Worm (Caenorhabditis elegans): ENCODE results near the gene F26F4.9.

Gene F26F4.9

DNA sequence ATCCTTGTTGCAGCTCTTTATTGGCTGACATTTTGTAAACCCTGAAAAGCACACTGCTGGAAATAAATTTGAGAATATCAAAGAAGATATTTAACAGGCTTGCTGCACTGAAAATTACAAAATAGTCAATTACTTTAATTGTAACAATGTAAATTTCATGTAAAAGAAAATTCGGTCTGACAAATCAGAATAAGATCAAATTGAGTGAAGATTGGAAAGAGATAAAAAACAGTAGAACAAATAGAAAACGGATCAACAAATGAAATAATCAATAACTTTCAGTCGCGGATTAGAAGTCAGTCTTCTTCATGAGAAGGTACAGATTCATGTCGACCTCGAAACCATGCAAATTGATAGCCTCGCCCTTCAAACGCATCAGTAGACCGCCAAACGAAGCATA lies 4.8 kb upstream of the F26F4.9 start, which contains the start of gene rars-1:
rars-1 (minus strand) TSS at position 101 of the 400 bp plus-strand sequence.
- no peak for TF ChIP-seq nhr-77 (tag; optimal IDR thresholded peaks at IDR 0.05)

DNA sequence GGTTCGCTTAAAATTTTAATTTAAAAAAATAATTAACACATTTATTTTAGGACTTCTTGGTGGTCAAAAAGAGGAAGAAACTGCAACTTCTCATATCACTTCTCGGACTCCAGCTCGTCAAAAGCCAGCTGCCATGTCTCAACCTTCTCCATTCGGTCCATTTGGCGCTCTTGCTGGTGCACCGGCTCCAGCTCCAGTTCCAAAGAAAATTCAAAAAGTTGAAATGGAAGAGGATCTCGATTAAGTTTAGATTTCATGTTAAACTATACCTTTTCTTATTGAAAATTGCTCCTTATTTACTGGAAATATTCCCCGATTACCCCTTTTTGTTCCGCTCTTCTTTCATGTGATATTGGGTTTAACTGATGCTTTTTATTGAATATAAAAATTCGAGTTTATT lies 1.4 kb upstream of the F26F4.9 start:
- TF ChIP-seq sma-3 (GFP tag; optimal IDR thresholded peaks at IDR 0.05) (no peak), ztf-1 (GFP tag; conservative IDR thresholded peaks at IDR 0.05) (no peak), sem-4 (tag; optimal IDR thresholded peaks at IDR 0.05) (no peak), ZK546.5 (tag; optimal IDR thresholded peaks at IDR 0.05) (no peak), ceh-16 (tag; optimal IDR thresholded peaks at IDR 0.05) (no peak), snpc-4 (tag; optimal IDR thresholded peaks at IDR 0.05) (no peak), unc-62 (GFP tag; optimal IDR thresholded peaks at IDR 0.05) (no peak), nhr-11 (tag; optimal IDR thresholded peaks at IDR 0.05) (no peak), Y55F3AM.14 (GFP tag; optimal IDR thresholded peaks at IDR 0.05) (no peak), nhr-23 (tag; optimal IDR thresholded peaks at IDR 0.05) (no peak), nhr-129 (tag; optimal IDR thresholded peaks at IDR 0.05) (no peak), dmd-4 (tag; optimal IDR thresholded peaks at IDR 0.05) (no peak), R02D3.7 (tag; optimal IDR thresholded peaks at IDR 0.05) (no peak), egl-27 (tag; optimal IDR thresholded peaks at IDR 0.05) (no peak), nhr-77 (tag; optimal IDR thresholded peaks at IDR 0.05) (no peak), nhr-25 (tag; optimal IDR thresholded peaks at IDR 0.05) (no peak)

DNA sequence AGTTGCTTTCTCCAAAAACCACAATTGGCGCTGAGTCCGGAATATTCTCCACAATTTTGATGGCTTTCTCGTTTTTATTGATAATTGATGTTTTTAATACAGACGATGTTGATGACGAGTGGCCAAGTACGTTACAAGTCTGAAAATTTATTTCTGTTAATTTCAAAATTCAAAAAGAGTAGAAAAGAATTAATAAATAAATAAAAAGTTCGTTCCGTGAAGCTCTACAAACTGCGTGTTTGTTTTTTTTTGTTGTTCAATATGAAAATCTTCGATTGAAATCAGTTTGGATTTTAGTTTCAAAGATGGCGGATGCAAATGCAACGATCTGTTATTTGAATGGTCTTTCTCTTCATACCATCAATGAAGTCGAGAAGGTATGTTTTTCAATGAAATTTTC lies 1.4 kb downstream of the F26F4.9 start, which contains the start of gene F26F4.2:
F26F4.2 (plus strand) TSS at position 301 of the 400 bp plus-strand sequence.
- TF ChIP-seq lin-39 (tag; optimal IDR thresholded peaks at IDR 0.05) (no peak), ztf-11 (tag; optimal IDR thresholded peaks at IDR 0.05) (no peak), skn-1 (tag; optimal IDR thresholded peaks at IDR 0.05) (no peak), nhr-21 (tag; optimal IDR thresholded peaks at IDR 0.05) (no peak), alr-1 (tag; optimal IDR thresholded peaks at IDR 0.05) (no peak), mab-5 (tag; optimal IDR thresholded peaks at IDR 0.05) (no peak), nhr-12 (tag; optimal IDR thresholded peaks at IDR 0.05) (no peak), ceh-16 (tag; optimal IDR thresholded peaks at IDR 0.05) (no peak)

DNA sequence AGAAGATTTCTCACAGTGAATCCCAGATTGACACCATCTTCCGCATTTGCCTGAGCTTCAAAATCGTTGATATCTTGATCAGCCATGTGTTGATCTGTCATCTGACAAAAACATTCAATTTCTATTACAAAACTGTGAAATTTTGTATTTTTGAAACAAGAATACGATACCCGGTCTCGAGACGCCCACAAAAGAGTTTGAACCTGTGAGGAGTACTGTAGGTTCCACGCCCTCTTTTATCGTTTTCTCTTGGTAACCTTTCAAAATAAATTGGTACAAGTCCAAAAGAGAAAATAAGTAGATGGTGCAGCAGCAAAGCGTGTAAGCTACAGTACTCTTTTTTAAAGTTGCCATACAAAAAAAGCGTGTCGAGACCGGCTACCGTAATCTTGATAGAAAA lies 2.4 kb downstream of the F26F4.9 start, which contains the start of gene F26F4.12:
F26F4.12 (minus strand) TSS at position 101 of the 400 bp plus-strand sequence.
- TF ChIP-seq ceh-16 (tag; optimal IDR thresholded peaks at IDR 0.05) (no peak), unc-55 (GFP tag; optimal IDR thresholded peaks at IDR 0.05) (no peak), nhr-10 (tag; optimal IDR thresholded peaks at IDR 0.05) (no peak)

DNA sequence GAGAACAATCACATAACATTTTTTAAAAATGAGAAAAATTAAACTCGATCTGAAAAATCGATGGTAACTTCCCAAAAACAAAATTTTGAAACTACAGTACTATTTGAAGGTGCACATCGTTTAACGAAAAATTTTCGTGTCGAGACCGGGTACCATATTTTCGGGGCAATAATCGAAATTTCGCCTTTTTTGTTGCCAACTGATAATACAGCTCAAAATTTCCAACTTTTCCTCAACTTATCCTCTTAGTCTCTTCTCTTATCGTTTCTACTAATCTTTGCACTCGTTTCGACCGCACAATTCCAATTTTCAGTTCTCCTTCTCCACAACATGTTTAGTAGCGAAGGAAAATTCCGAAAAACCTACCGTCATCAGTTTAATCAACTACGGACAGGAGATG lies 5.4 kb downstream of the F26F4.9 start, which contains the start of gene rom-1:
rom-1 (plus strand) TSS at position 301 of the 400 bp plus-strand sequence.
- TF ChIP-seq ztf-11 (tag; optimal IDR thresholded peaks at IDR 0.05) (no peak), alr-1 (tag; optimal IDR thresholded peaks at IDR 0.05) (no peak), sma-9 (GFP tag; optimal IDR thresholded peaks at IDR 0.05) (no peak), sma-9 (tag; optimal IDR thresholded peaks at IDR 0.05) (no peak), gmeb-1 (tag; optimal IDR thresholded peaks at IDR 0.05) (no peak), ztf-1 (GFP tag; conservative IDR thresholded peaks at IDR 0.05) (no peak), lin-11 (tag; optimal IDR thresholded peaks at IDR 0.05) (no peak), ceh-82 (tag; optimal IDR thresholded peaks at IDR 0.05) (no peak), elt-1 (tag; optimal IDR thresholded peaks at IDR 0.05) (no peak)

DNA sequence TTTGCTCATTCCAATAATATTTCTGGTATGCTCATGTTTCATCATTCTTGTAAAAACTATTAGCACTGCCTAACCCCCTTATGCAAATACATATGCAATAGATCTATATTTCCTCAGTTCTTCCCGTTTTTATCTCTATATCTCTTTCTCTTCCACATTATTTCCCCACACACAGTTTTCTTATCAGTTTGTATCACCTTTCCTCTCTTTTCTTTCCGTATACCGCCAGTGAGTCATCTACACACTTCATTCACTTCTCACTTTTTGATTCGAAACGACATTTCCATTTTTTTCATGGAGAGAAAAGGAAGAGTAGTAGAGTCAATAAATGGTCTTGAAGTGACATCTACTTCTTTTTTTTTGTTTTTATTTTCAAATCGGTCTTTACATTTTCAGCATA lies 6.0 kb downstream of the F26F4.9 start:
- TF ChIP-seq lin-13 (GFP tag; optimal IDR thresholded peaks at IDR 0.05) (no peak), nhr-23 (tag; optimal IDR thresholded peaks at IDR 0.05) (no peak), unc-55 (GFP tag; optimal IDR thresholded peaks at IDR 0.05) (no peak), egl-27 (tag; optimal IDR thresholded peaks at IDR 0.05) (no peak), gmeb-1 (tag; optimal IDR thresholded peaks at IDR 0.05) (peak; percentile 20), nhr-129 (tag; optimal IDR thresholded peaks at IDR 0.05) (no peak), mbf-1 (tag; optimal IDR thresholded peaks at IDR 0.05) (no peak), ztf-11 (tag; optimal IDR thresholded peaks at IDR 0.05) (no peak), fos-1 (tag; optimal IDR thresholded peaks at IDR 0.05) (peak; percentile 99)
